Worm (Caenorhabditis elegans) whole organism, L4 larva: ENCODE data around the gene idi-1.

Experiments used
- F26F4.8 ChIP-seq: fragments of 200-800 bp; sonication (Bioruptor generic); conservative IDR thresholded peaks from 2 replicates; pipeline ENCODE4 v1.3.6; 2022; ENCODE audit warnings: missing genetic modification characterization, missing compliant biosample characterization
- F49E8.2 ChIP-seq: sonication (generic microtip); optimal IDR thresholded peaks from 2 replicates; lab custom pipeline; 2016; ENCODE audit warnings: missing compliant biosample characterization, mild to moderate bottlenecking, missing genetic modification characterization, borderline replicate concordance
- Y105C5A.15 ChIP-seq: fragments of 200-800 bp; sonication (Bioruptor generic); IDR thresholded peaks from 2 replicates; pipeline ENCODE4 v1.3.6; 2022; ENCODE audit warnings: missing genetic modification characterization, missing compliant biosample characterization
- Y48G9A.11 ChIP-seq: fragments of 200-800 bp; sonication (Bioruptor generic); IDR thresholded peaks from 2 replicates; pipeline ENCODE4 v1.3.6; 2022; ENCODE audit warnings: missing genetic modification reagents, missing genetic modification characterization, missing compliant biosample characterization
- Y75B8A.6 ChIP-seq: fragments of 200-800 bp; sonication (Bioruptor generic); IDR thresholded peaks from 2 replicates; pipeline ENCODE4 v1.3.6; 2022; ENCODE audit warnings: missing genetic modification reagents, missing genetic modification characterization, missing compliant biosample characterization
- ZK337.2 ChIP-seq: fragments of 200-800 bp; sonication (Bioruptor generic); IDR thresholded peaks from 2 replicates; pipeline ENCODE4 v1.3.6; 2022; ENCODE audit warnings: missing genetic modification reagents, missing genetic modification characterization, missing compliant biosample characterization
- ZK546.5 ChIP-seq, 2 experiments: sonication (generic microtip); optimal IDR thresholded peaks; 2 replicates each; lab custom pipeline; 2017; ENCODE audit warnings: missing biosample characterization in 2 of 2, missing genetic modification characterization in 2 of 2
- aly-2 ChIP-seq: sonication (generic microtip); optimal IDR thresholded peaks from 2 replicates; lab custom pipeline; 2018; ENCODE audit warnings: missing biosample characterization, missing genetic modification characterization
- arid-1 ChIP-seq: fragments of 200-800 bp; sonication (Bioruptor generic); conservative IDR thresholded peaks from 2 replicates; pipeline ENCODE4 v1.3.6; 2022; ENCODE audit warnings: missing genetic modification reagents, missing genetic modification characterization, missing compliant biosample characterization
- ceh-44 ChIP-seq: fragments of 200-800 bp; sonication (Bioruptor generic); IDR thresholded peaks from 2 replicates; pipeline ENCODE4 v1.3.6; 2022; ENCODE audit warnings: missing genetic modification reagents, missing genetic modification characterization, missing compliant biosample characterization
- ceh-62 ChIP-seq: sonication (generic microtip); optimal IDR thresholded peaks from 2 replicates; lab custom pipeline; 2017; ENCODE audit warnings: missing biosample characterization, missing genetic modification characterization
- cey-2 ChIP-seq: sonication (generic microtip); optimal IDR thresholded peaks from 3 replicates; lab custom pipeline; 2017; ENCODE audit warnings: missing genetic modification characterization, mild to moderate bottlenecking, missing compliant biosample characterization, antibody characterized with exemption, borderline replicate concordance; ENCODE audit not compliant: insufficient read depth
- ctbp-1 ChIP-seq: fragments of 200-800 bp; sonication (Bioruptor generic); IDR thresholded peaks from 2 replicates; pipeline ENCODE4 v1.3.6; 2022; ENCODE audit warnings: missing genetic modification reagents, missing genetic modification characterization, missing compliant biosample characterization
- daf-12 ChIP-seq: fragments of 150-350 bp; optimal IDR thresholded peaks from 2 replicates; lab custom pipeline; 2014; ENCODE audit warnings: missing biosample characterization, missing genetic modification reagents, missing genetic modification characterization
- daf-8 ChIP-seq: fragments of 200-800 bp; sonication (Bioruptor generic); IDR thresholded peaks from 2 replicates; pipeline ENCODE4 v1.3.6; 2022; ENCODE audit warnings: missing genetic modification characterization, missing compliant biosample characterization
- dmd-6 ChIP-seq: fragments of 200-800 bp; sonication (Bioruptor generic); IDR thresholded peaks from 2 replicates; pipeline ENCODE4 v1.3.6; 2022; ENCODE audit warnings: missing genetic modification reagents, missing genetic modification characterization, missing compliant biosample characterization
- dmd-8 ChIP-seq: fragments of 200-800 bp; sonication (Bioruptor generic); IDR thresholded peaks from 2 replicates; pipeline ENCODE4 v1.3.6; 2022; ENCODE audit warnings: missing genetic modification characterization, missing compliant biosample characterization
- dmd-9 ChIP-seq: fragments of 200-800 bp; sonication (Bioruptor generic); IDR thresholded peaks from 2 replicates; pipeline ENCODE4 v1.3.6; 2022; ENCODE audit warnings: missing genetic modification reagents, missing genetic modification characterization, missing compliant biosample characterization
- dpl-1 ChIP-seq: fragments of 150-350 bp; optimal IDR thresholded peaks from 2 replicates; lab custom pipeline; 2014; ENCODE audit warnings: missing biosample characterization, missing genetic modification reagents, missing genetic modification characterization
- duxl-1 ChIP-seq: sonication (generic microtip); optimal IDR thresholded peaks from 2 replicates; lab custom pipeline; 2016; ENCODE audit warnings: mild to moderate bottlenecking, missing genetic modification characterization, moderate library complexity, missing compliant biosample characterization; ENCODE audit not compliant: poor library complexity
- fos-1 ChIP-seq: fragments of 150-350 bp; optimal IDR thresholded peaks from 2 replicates; lab custom pipeline; 2014; ENCODE audit warnings: missing biosample characterization, missing genetic modification characterization
- jun-1 ChIP-seq: fragments of 150-350 bp; optimal IDR thresholded peaks from 2 replicates; lab custom pipeline; 2014; ENCODE audit warnings: missing biosample characterization, missing genetic modification reagents, missing genetic modification characterization
- lin-15B ChIP-seq: fragments of 150-350 bp; sonication (generic microtip); optimal IDR thresholded peaks from 3 replicates; lab custom pipeline; 2014; ENCODE audit warnings: missing biosample characterization, missing genetic modification characterization
- lin-38 ChIP-seq: fragments of 200-800 bp; sonication (Bioruptor generic); IDR thresholded peaks from 2 replicates; pipeline ENCODE4 v1.3.6; 2022; ENCODE audit warnings: missing genetic modification reagents, missing genetic modification characterization, missing compliant biosample characterization
- lir-3 ChIP-seq: sonication (generic microtip); optimal IDR thresholded peaks from 2 replicates; lab custom pipeline; 2016; ENCODE audit warnings: mild to moderate bottlenecking, missing genetic modification characterization, missing compliant biosample characterization
- lsy-2 ChIP-seq, 2 experiments: fragments of 150-350 bp in 1 of 2; sonication (generic microtip) in 1 of 2; optimal IDR thresholded peaks; 2 replicates each; lab custom pipeline; 2014 to 2017; ENCODE audit warnings: missing biosample characterization in 2 of 2, missing genetic modification characterization in 2 of 2
- madf-9 ChIP-seq: fragments of 200-800 bp; sonication (Bioruptor generic); conservative IDR thresholded peaks from 2 replicates; pipeline ENCODE4 v1.3.6; 2022; ENCODE audit warnings: missing genetic modification reagents, missing genetic modification characterization, missing compliant biosample characterization
- mep-1 ChIP-seq: fragments of 150-350 bp; sonication (generic microtip); optimal IDR thresholded peaks from 3 replicates; lab custom pipeline; 2014; ENCODE audit warnings: missing biosample characterization, missing genetic modification characterization
- mxl-2 ChIP-seq: fragments of 200-800 bp; sonication (Bioruptor generic); conservative IDR thresholded peaks from 2 replicates; pipeline ENCODE4 v1.3.6; 2022; ENCODE audit warnings: missing genetic modification reagents, missing genetic modification characterization, missing compliant biosample characterization
- mxl-3 ChIP-seq: fragments of 200-800 bp; sonication (Bioruptor generic); optimal IDR thresholded peaks from 2 replicates; lab custom pipeline; 2018; ENCODE audit warnings: mild to moderate bottlenecking, missing genetic modification characterization, missing compliant biosample characterization
- nhr-102 ChIP-seq: sonication (generic microtip); optimal IDR thresholded peaks from 2 replicates; lab custom pipeline; 2016; ENCODE audit warnings: mild to moderate bottlenecking, missing genetic modification characterization, moderate library complexity, missing compliant biosample characterization
- nhr-11 ChIP-seq: fragments of 150-350 bp; optimal IDR thresholded peaks from 2 replicates; lab custom pipeline; 2014; ENCODE audit warnings: missing biosample characterization, missing genetic modification characterization
- nhr-237 ChIP-seq: sonication (generic microtip); optimal IDR thresholded peaks from 2 replicates; lab custom pipeline; 2017; ENCODE audit warnings: missing biosample characterization, missing genetic modification characterization
- nhr-25 ChIP-seq: sonication (generic microtip); optimal IDR thresholded peaks from 2 replicates; lab custom pipeline; 2017; ENCODE audit warnings: missing genetic modification characterization, mild to moderate bottlenecking, missing compliant biosample characterization, antibody characterized with exemption, moderate library complexity, borderline replicate concordance; ENCODE audit not compliant: insufficient read depth
- nhr-28 ChIP-seq: fragments of 150-350 bp; optimal IDR thresholded peaks from 2 replicates; lab custom pipeline; 2014; ENCODE audit warnings: missing biosample characterization, missing genetic modification characterization
- nhr-42 ChIP-seq: fragments of 200-800 bp; sonication (Bioruptor generic); IDR thresholded peaks from 2 replicates; pipeline ENCODE4 v1.3.6; 2022; ENCODE audit warnings: missing genetic modification characterization, missing compliant biosample characterization
- nhr-6 ChIP-seq: fragments of 150-350 bp; optimal IDR thresholded peaks from 2 replicates; lab custom pipeline; 2014; ENCODE audit warnings: missing biosample characterization, missing genetic modification characterization
- nhr-76 ChIP-seq: fragments of 150-350 bp; optimal IDR thresholded peaks from 2 replicates; lab custom pipeline; 2014; ENCODE audit warnings: missing biosample characterization, missing genetic modification characterization
- nhr-77 ChIP-seq: fragments of 150-350 bp; optimal IDR thresholded peaks from 2 replicates; lab custom pipeline; 2014; ENCODE audit warnings: missing biosample characterization, missing genetic modification characterization
- pha-4 ChIP-seq, 2 experiments: fragments of 150-350 bp in 1 of 2; fragments of 200-800 bp in 1 of 2; sonication (Bioruptor generic) in 1 of 2; IDR thresholded peaks in 1 of 2; optimal IDR thresholded peaks in 1 of 2; 2 replicates each; pipeline versions ENCODE4 v1.3.6 to Lab custom; 2014 to 2022; ENCODE audit warnings: missing genetic modification characterization in 2 of 2, missing genetic modification reagents in 2 of 2, missing biosample characterization in 1 of 2, missing compliant biosample characterization in 1 of 2
- snpc-1.2 ChIP-seq: fragments of 200-800 bp; sonication (Bioruptor generic); IDR thresholded peaks from 2 replicates; pipeline ENCODE4 v1.3.6; 2022; ENCODE audit warnings: missing genetic modification reagents, missing genetic modification characterization, missing compliant biosample characterization
- snpc-4 ChIP-seq: fragments of 150-350 bp; optimal IDR thresholded peaks from 2 replicates; lab custom pipeline; 2014; ENCODE audit warnings: missing biosample characterization, missing genetic modification characterization
- spr-1 ChIP-seq: sonication (generic microtip); optimal IDR thresholded peaks from 2 replicates; lab custom pipeline; 2016; ENCODE audit warnings: mild to moderate bottlenecking, missing genetic modification characterization, missing compliant biosample characterization
- tra-1 ChIP-seq: fragments of 200-800 bp; sonication (Bioruptor generic); IDR thresholded peaks from 2 replicates; pipeline ENCODE4 v1.3.6; 2022; ENCODE audit warnings: missing genetic modification reagents, missing genetic modification characterization, missing compliant biosample characterization
- unc-130 ChIP-seq: sonication (generic microtip); optimal IDR thresholded peaks from 2 replicates; lab custom pipeline; 2016; ENCODE audit warnings: missing genetic modification reagents, missing genetic modification characterization, missing compliant biosample characterization
- zip-2 ChIP-seq: fragments of 150-350 bp; optimal IDR thresholded peaks from 2 replicates; lab custom pipeline; 2014; ENCODE audit warnings: missing biosample characterization, missing genetic modification characterization

idi-1 gene

DNA sequence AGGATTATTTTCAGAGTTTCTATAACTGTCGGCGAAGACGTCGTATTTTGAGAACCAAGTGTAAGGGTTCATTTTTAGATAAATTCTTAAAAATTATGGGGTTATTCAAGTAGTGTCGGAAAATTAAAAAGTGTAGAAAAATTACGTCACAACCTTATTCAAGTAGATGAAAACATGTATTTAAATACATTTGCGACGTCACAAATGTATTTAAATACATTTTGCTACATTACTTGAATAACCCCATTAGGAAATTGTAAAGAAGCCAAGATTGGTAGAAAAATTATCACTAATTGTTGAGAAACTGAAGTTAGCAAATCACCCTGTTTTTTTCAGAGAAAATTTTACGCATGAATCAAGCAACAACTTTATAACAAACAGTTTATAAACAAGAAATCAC lies 37.7 kb downstream of the idi-1 start:
- TF ChIP-seq snpc-1.2 (GFP tag; lab: Robert Waterston, UW) (peak; percentile 52; the same call in 1 of the 2 replicates), nhr-77 (tag; lab: Kevin White, UChicago) (no peak), lin-38 (GFP tag; lab: Robert Waterston, UW) (peak; percentile 58), arid-1 (GFP tag; lab: Robert Waterston, UW) (0 out of 2 replicates have a peak, but pooled peaks have one; percentile 24), nhr-28 (no peak), nhr-42 (GFP tag; lab: Robert Waterston, UW) (no peak), daf-12 (tag; lab: Kevin White, UChicago) (no peak), ceh-44 (GFP tag; lab: Robert Waterston, UW) (no peak), cey-2 (no peak), nhr-11 (tag; lab: Kevin White, UChicago) (no peak), F49E8.2 (tag; lab: Kevin White, UChicago) (peak; percentile 63), Y48G9A.11 (GFP tag; lab: Robert Waterston, UW) (peak; percentile 65), pha-4 (GFP tag; IDR thresholded peaks at IDR 0.05; lab: Robert Waterston, UW) (peak; percentile 44; the same call in 1 of the 2 replicates), pha-4 (tag; optimal IDR thresholded peaks at IDR 0.05; lab: Kevin White, UChicago) (no peak)

DNA sequence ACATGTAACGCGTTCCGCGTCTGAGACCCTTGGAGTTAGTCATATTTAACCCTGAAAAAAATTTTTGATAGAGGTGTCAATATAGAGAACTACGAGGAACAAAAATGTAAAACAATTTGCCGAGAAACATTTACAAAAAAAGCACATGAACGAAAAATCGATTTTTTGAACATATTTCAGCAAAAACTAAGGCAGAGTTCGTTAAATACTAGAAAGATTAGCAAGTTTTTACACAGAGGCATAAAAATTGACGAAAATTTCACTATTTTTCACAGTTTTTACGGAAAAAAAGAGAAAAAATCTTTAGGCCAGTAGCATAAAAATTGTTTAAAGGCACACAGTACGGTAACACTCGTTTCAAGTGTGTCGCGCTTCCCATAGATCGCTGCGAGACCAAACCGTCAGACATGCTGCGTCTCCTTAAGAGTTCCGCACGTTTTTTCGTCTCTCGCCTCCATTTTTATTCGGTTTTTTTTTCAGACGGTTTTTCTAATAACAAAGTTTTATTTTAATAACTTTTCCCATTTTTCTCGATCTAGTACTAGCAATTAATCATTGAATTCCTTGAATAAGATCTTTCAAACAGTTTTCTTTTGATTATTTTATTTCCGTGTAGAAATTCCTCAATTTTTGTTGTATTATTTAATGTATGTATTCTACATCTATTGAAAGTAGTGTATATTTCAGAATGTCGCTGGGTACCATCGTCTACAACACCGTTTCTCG lies 38.8 kb downstream of the idi-1 start, which contains the start of the genes rpl-21 and C14B9.10:
Gene rpl-21, minus strand, starts transcription at position 51 of the 726 bp plus-strand sequence.
Gene C14B9.10, plus strand, starts transcription at position 676 of the 726 bp plus-strand sequence.
- TF ChIP-seq cey-2: no peak
- TF ChIP-seq nhr-102: peak; percentile 55
- TF ChIP-seq aly-2 (tag; lab: Kevin White, UChicago): no peak
- TF ChIP-seq daf-12 (tag; lab: Kevin White, UChicago): no peak
- no peak for TF ChIP-seq pha-4 (GFP tag; IDR thresholded peaks at IDR 0.05; lab: Robert Waterston, UW)
- TF ChIP-seq pha-4 (tag; optimal IDR thresholded peaks at IDR 0.05; lab: Kevin White, UChicago): peak; percentile 51
- TF ChIP-seq lin-15B: no peak
- peak; percentile 37 for TF ChIP-seq spr-1 (tag; lab: Kevin White, UChicago)
- TF ChIP-seq lir-3 (tag; lab: Kevin White, UChicago): no peak
- TF ChIP-seq duxl-1: peak; percentile 1
- no peak for TF ChIP-seq ZK337.2
- TF ChIP-seq mxl-3: no peak
- peak; percentile 77 for TF ChIP-seq F49E8.2 (tag; lab: Kevin White, UChicago)
- TF ChIP-seq lsy-2 (tag; optimal IDR thresholded peaks at IDR 0.05; lab: Kevin White, UChicago): peak; percentile 95 to 99
- TF ChIP-seq tra-1: no peak
- TF ChIP-seq daf-8: no peak
- no peak for TF ChIP-seq F26F4.8
- TF ChIP-seq nhr-237 (tag; lab: Kevin White, UChicago): no peak
- TF ChIP-seq jun-1 (tag; lab: Kevin White, UChicago): no peak
- peak; percentile 78 for TF ChIP-seq dpl-1 (GFP tag; lab: Kevin White, UChicago)
- TF ChIP-seq unc-130 (GFP tag; lab: Kevin White, UChicago): peak; percentile 84
- TF ChIP-seq Y105C5A.15: no peak
- TF ChIP-seq fos-1 (tag; lab: Kevin White, UChicago): no peak
- no peak for TF ChIP-seq Y75B8A.6 (GFP tag; lab: Robert Waterston, UW)
- TF ChIP-seq dmd-9 (GFP tag; lab: Robert Waterston, UW): peak; percentile 55; the same call in 1 of the 2 replicates
- TF ChIP-seq ceh-62 (tag; lab: Kevin White, UChicago): no peak
- TF ChIP-seq dmd-8: no peak
- no peak for TF ChIP-seq nhr-76
- peak; percentile 57 for TF ChIP-seq nhr-28
- no peak for TF ChIP-seq snpc-4 (tag; lab: Kevin White, UChicago)
- TF ChIP-seq nhr-6 (tag; lab: Kevin White, UChicago): peak; percentile 77
- TF ChIP-seq zip-2 (tag; lab: Kevin White, UChicago): no peak
- TF ChIP-seq nhr-77 (tag; lab: Kevin White, UChicago): peak; percentile 38
- TF ChIP-seq nhr-11 (tag; lab: Kevin White, UChicago): peak; percentile 67
- TF ChIP-seq ZK546.5 (tag; optimal IDR thresholded peaks at IDR 0.05; lab: Kevin White, UChicago): no peak
- TF ChIP-seq madf-9 (GFP tag; lab: Robert Waterston, UW): no peak
- no peak for TF ChIP-seq mxl-2 (GFP tag; lab: Robert Waterston, UW)
- TF ChIP-seq ctbp-1 (GFP tag; lab: Robert Waterston, UW): 0 out of 2 replicates have a peak, but pooled peaks have one; percentile 25
- TF ChIP-seq nhr-25 (tag; lab: Kevin White, UChicago): peak; percentile 47
- peak; percentile 83 for TF ChIP-seq mep-1 (tag; lab: Kevin White, UChicago)
- TF ChIP-seq dmd-6 (GFP tag; lab: Robert Waterston, UW): peak; percentile 37; the same call in 1 of the 2 replicates
